Worm (Caenorhabditis elegans) whole organism, young adult: Measurements from ENCODE around the gene lys-7.

Experiments
- B0019.2 ChIP-seq: fragments of 200-800 bp; sonication (Bioruptor generic); conservative IDR thresholded peaks from 2 replicates; pipeline ENCODE4 v1.3.6; 2022; ENCODE audit warnings: missing genetic modification reagents, missing genetic modification characterization, missing compliant biosample characterization
- B0261.1 ChIP-seq: sonication (generic microtip); optimal IDR thresholded peaks from 2 replicates; lab custom pipeline; 2016; ENCODE audit warnings: mild to moderate bottlenecking, missing genetic modification characterization, moderate library complexity, missing compliant biosample characterization
- D2030.7 ChIP-seq: fragments of 200-800 bp; sonication (Bioruptor generic); IDR thresholded peaks from 2 replicates; pipeline ENCODE4 v1.3.6; 2022; ENCODE audit warnings: missing genetic modification reagents, missing genetic modification characterization, missing compliant biosample characterization
- F39B2.1 ChIP-seq: fragments of 200-800 bp; sonication (Bioruptor generic); IDR thresholded peaks from 2 replicates; pipeline ENCODE4 v1.3.6; 2022; ENCODE audit warnings: missing genetic modification reagents, missing genetic modification characterization, missing compliant biosample characterization
- F55B11.4 ChIP-seq: sonication (generic microtip); optimal IDR thresholded peaks from 2 replicates; lab custom pipeline; 2016; ENCODE audit warnings: missing compliant biosample characterization, missing genetic modification characterization, borderline replicate concordance; ENCODE audit not compliant: insufficient read depth
- F57C9.4 ChIP-seq: sonication (generic microtip); optimal IDR thresholded peaks from 2 replicates; lab custom pipeline; 2017; ENCODE audit warnings: mild to moderate bottlenecking, missing genetic modification characterization, missing compliant biosample characterization
- Y56A3A.18 ChIP-seq: fragments of 200-800 bp; sonication (Bioruptor generic); IDR thresholded peaks from 2 replicates; pipeline ENCODE4 v1.3.6; 2022; ENCODE audit warnings: missing genetic modification reagents, missing genetic modification characterization, missing compliant biosample characterization
- ama-1 ChIP-seq, 3 experiments: fragments of 150-350 bp in 1 of 3; sonication (generic microtip) in 2 of 3; optimal IDR thresholded peaks; 2 replicates each; lab custom pipeline; 2014 to 2018; ENCODE audit warnings: missing biosample characterization in 2 of 3, missing genetic modification characterization in 2 of 3, missing genetic modification reagents in 2 of 3
- atf-7 ChIP-seq: sonication (generic microtip); optimal IDR thresholded peaks from 2 replicates; lab custom pipeline; 2017; ENCODE audit warnings: mild to moderate bottlenecking, missing genetic modification characterization, missing compliant biosample characterization
- ceh-27 ChIP-seq: fragments of 200-800 bp; sonication (Bioruptor generic); optimal IDR thresholded peaks from 2 replicates; lab custom pipeline; 2018; ENCODE audit warnings: mild to moderate bottlenecking, missing genetic modification characterization, moderate library complexity, missing compliant biosample characterization
- ceh-91 ChIP-seq: fragments of 200-800 bp; sonication (Bioruptor generic); IDR thresholded peaks from 2 replicates; pipeline ENCODE4 v1.3.6; 2022; ENCODE audit warnings: missing genetic modification reagents, missing genetic modification characterization, missing compliant biosample characterization
- die-1 ChIP-seq: sonication (generic microtip); optimal IDR thresholded peaks from 2 replicates; lab custom pipeline; 2016; ENCODE audit warnings: missing genotype, mild to moderate bottlenecking, missing genetic modification characterization, missing compliant biosample characterization
- dox-1 ChIP-seq: fragments of 200-800 bp; sonication (Bioruptor generic); IDR thresholded peaks from 2 replicates; pipeline ENCODE4 v1.3.6; 2022; ENCODE audit warnings: missing genetic modification reagents, missing genetic modification characterization, missing compliant biosample characterization
- dpl-1 ChIP-seq: fragments of 150-350 bp; optimal IDR thresholded peaks from 2 replicates; lab custom pipeline; 2014; ENCODE audit warnings: missing biosample characterization, missing genetic modification reagents, missing genetic modification characterization
- gei-17 ChIP-seq: fragments of 200-800 bp; sonication (Bioruptor generic); optimal IDR thresholded peaks from 2 replicates; lab custom pipeline; 2018; ENCODE audit warnings: mild to moderate bottlenecking, missing genetic modification characterization, missing compliant biosample characterization
- hlh-26 ChIP-seq: fragments of 200-800 bp; sonication (Bioruptor generic); conservative IDR thresholded peaks from 2 replicates; pipeline ENCODE4 v1.3.6; 2022; ENCODE audit warnings: missing genetic modification reagents, missing genetic modification characterization, missing compliant biosample characterization
- hmg-1.2 ChIP-seq: fragments of 200-800 bp; sonication (Bioruptor generic); IDR thresholded peaks from 2 replicates; pipeline ENCODE4 v1.3.6; 2022; ENCODE audit warnings: missing genetic modification reagents, missing genetic modification characterization, missing compliant biosample characterization
- lag-1 ChIP-seq: fragments of 200-800 bp; sonication (Bioruptor generic); IDR thresholded peaks from 2 replicates; pipeline ENCODE4 v1.3.6; 2022; ENCODE audit warnings: missing genetic modification reagents, missing genetic modification characterization, missing compliant biosample characterization
- lin-26 ChIP-seq: fragments of 200-800 bp; sonication (Bioruptor generic); IDR thresholded peaks from 2 replicates; pipeline ENCODE4 v1.3.6; 2022; ENCODE audit warnings: missing genetic modification reagents, missing genetic modification characterization, missing compliant biosample characterization
- lin-54 ChIP-seq: fragments of 200-800 bp; sonication (Bioruptor generic); optimal IDR thresholded peaks from 2 replicates; lab custom pipeline; 2018; ENCODE audit warnings: mild to moderate bottlenecking, missing genetic modification characterization, missing compliant biosample characterization
- lir-1 ChIP-seq: fragments of 200-800 bp; sonication (Bioruptor generic); conservative IDR thresholded peaks from 2 replicates; pipeline ENCODE4 v1.3.6; 2022; ENCODE audit warnings: missing genetic modification reagents, missing genetic modification characterization, missing compliant biosample characterization
- lsl-1 ChIP-seq: fragments of 200-800 bp; sonication (Bioruptor generic); optimal IDR thresholded peaks from 2 replicates; lab custom pipeline; 2018; ENCODE audit warnings: mild to moderate bottlenecking, missing genetic modification characterization, moderate library complexity, missing compliant biosample characterization
- lsy-27 ChIP-seq: sonication (generic microtip); optimal IDR thresholded peaks from 2 replicates; lab custom pipeline; 2017; ENCODE audit warnings: missing genetic modification characterization, mild to moderate bottlenecking, missing compliant biosample characterization, antibody characterized with exemption, missing genotype, borderline replicate concordance; ENCODE audit not compliant: insufficient read depth
- madf-10 ChIP-seq: sonication (generic microtip); optimal IDR thresholded peaks from 2 replicates; lab custom pipeline; 2016; ENCODE audit warnings: mild to moderate bottlenecking, missing genetic modification characterization, missing compliant biosample characterization
- madf-8 ChIP-seq: fragments of 200-800 bp; sonication (Bioruptor generic); conservative IDR thresholded peaks from 2 replicates; pipeline ENCODE4 v1.3.6; 2022; ENCODE audit warnings: missing genetic modification reagents, missing genetic modification characterization, missing compliant biosample characterization
- mcd-1 ChIP-seq: fragments of 200-800 bp; sonication (Bioruptor generic); IDR thresholded peaks from 2 replicates; pipeline ENCODE4 v1.3.6; 2022; ENCODE audit warnings: missing genetic modification reagents, missing genetic modification characterization, missing compliant biosample characterization
- mxl-1 ChIP-seq: sonication (generic microtip); optimal IDR thresholded peaks from 2 replicates; lab custom pipeline; 2016; ENCODE audit warnings: missing genetic modification characterization, missing compliant biosample characterization
- nfya-2 ChIP-seq: fragments of 200-800 bp; sonication (Bioruptor generic); IDR thresholded peaks from 2 replicates; pipeline ENCODE4 v1.3.6; 2022; ENCODE audit warnings: missing genetic modification reagents, missing genetic modification characterization, missing compliant biosample characterization
- nfyb-1 ChIP-seq: fragments of 200-800 bp; sonication (Bioruptor generic); IDR thresholded peaks from 2 replicates; pipeline ENCODE4 v1.3.6; 2022; ENCODE audit warnings: missing genetic modification reagents, missing genetic modification characterization, missing compliant biosample characterization
- nhr-90 ChIP-seq: sonication (generic microtip); optimal IDR thresholded peaks from 2 replicates; lab custom pipeline; 2016; ENCODE audit warnings: missing genotype, mild to moderate bottlenecking, missing genetic modification characterization, missing compliant biosample characterization
- pbrm-1 ChIP-seq: fragments of 200-800 bp; sonication (Bioruptor generic); IDR thresholded peaks from 2 replicates; pipeline ENCODE4 v1.3.6; 2022; ENCODE audit warnings: missing genetic modification reagents, missing genetic modification characterization, missing compliant biosample characterization
- rec-8 ChIP-seq, 2 experiments: sonication (generic microtip); optimal IDR thresholded peaks; 2 replicates each; lab custom pipeline; 2016; ENCODE audit warnings: mild to moderate bottlenecking in 2 of 2, missing genetic modification characterization in 2 of 2, missing genetic modification reagents in 2 of 2, missing genotype in 2 of 2, missing biosample characterization in 1 of 2, missing compliant biosample characterization in 1 of 2, moderate library complexity in 1 of 2
- rpc-1 ChIP-seq, 2 experiments: fragments of 150-350 bp in 1 of 2; sonication (generic microtip) in 1 of 2; optimal IDR thresholded peaks; 2 replicates each; lab custom pipeline; 2014 to 2018; ENCODE audit warnings: missing biosample characterization in 1 of 2, missing genetic modification characterization in 1 of 2, missing genetic modification reagents in 1 of 2, missing genotype in 1 of 2
- snpc-3.4 ChIP-seq: sonication (generic microtip); optimal IDR thresholded peaks from 2 replicates; lab custom pipeline; 2017; ENCODE audit warnings: missing genetic modification characterization, mild to moderate bottlenecking, missing compliant biosample characterization, antibody characterized with exemption, moderate library complexity, missing genotype, missing genetic modification reagents
- snpc-4 ChIP-seq, 5 experiments: fragments of 150-350 bp in 1 of 5; sonication (generic microtip) in 4 of 5; optimal IDR thresholded peaks; 2 replicates each; lab custom pipeline; 2014 to 2018; ENCODE audit warnings: missing genetic modification characterization in 5 of 5, missing biosample characterization in 3 of 5, antibody characterized with exemption in 2 of 5, mild to moderate bottlenecking in 2 of 5, missing compliant biosample characterization in 2 of 5, missing genotype in 2 of 5, moderate library complexity in 2 of 5, missing genetic modification reagents in 1 of 5
- tbp1 ChIP-seq: fragments of 200-800 bp; sonication (Bioruptor generic); optimal IDR thresholded peaks from 2 replicates; lab custom pipeline; 2018; ENCODE audit warnings: mild to moderate bottlenecking, missing genetic modification characterization, missing compliant biosample characterization
- xnd-1 ChIP-seq: sonication (generic microtip); optimal IDR thresholded peaks from 2 replicates; lab custom pipeline; 2016; ENCODE audit warnings: missing genotype, missing genetic modification reagents, missing genetic modification characterization, missing compliant biosample characterization

The lys-7 gene

DNA sequence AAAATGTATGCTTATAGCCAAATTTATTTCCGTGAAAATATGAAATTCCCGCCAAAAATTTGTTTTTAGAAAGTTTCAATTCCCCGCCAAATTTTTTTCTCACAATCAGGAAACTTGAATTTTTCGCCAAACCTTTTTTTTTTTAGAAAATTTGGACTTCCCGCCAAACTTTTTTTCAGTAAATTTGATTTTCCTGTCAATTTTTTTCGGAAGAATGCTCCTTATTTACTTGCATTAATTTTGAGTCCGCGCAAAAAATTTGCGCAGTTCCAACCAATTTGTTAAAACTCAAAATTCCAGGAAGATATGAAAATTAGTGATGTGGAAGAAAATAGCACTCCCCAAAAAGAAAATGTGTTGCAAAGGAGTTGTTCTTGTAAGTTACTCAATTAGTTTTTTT is 22.5 kb downstream of the lys-7 start, which contains the start of gene slc-28.2:
TSS of gene slc-28.2 (plus strand) at position 301 of the 400 bp plus-strand sequence.
- TF ChIP-seq lin-26 (GFP tag; lab: Robert Waterston, UW): no peak
- TF ChIP-seq ceh-91 (GFP tag; lab: Robert Waterston, UW): no peak
- TF ChIP-seq mcd-1: no peak
- no peak for TF ChIP-seq dox-1 (GFP tag; lab: Robert Waterston, UW)
- no peak for TF ChIP-seq ceh-27 (GFP tag; lab: Kevin White, UChicago)
- TF ChIP-seq F39B2.1 (GFP tag; lab: Robert Waterston, UW): no peak
- no peak for TF ChIP-seq rec-8 (tag; optimal IDR thresholded peaks at IDR 0.05; lab: Kevin White, UChicago)
- no peak for TF ChIP-seq snpc-4 (GFP tag; optimal IDR thresholded peaks at IDR 0.05; lab: Kevin White, UChicago)
- TF ChIP-seq snpc-4 (tag; optimal IDR thresholded peaks at IDR 0.05; lab: Kevin White, UChicago): no peak
- TF ChIP-seq F57C9.4 (tag; lab: Kevin White, UChicago): no peak
- TF ChIP-seq hlh-26: no peak
- no peak for TF ChIP-seq dpl-1 (GFP tag; lab: Kevin White, UChicago)
- no peak for TF ChIP-seq lsy-27 (tag; lab: Kevin White, UChicago)
- TF ChIP-seq nfya-2: no peak
- TF ChIP-seq, all 124 proteins: peak for 0

DNA sequence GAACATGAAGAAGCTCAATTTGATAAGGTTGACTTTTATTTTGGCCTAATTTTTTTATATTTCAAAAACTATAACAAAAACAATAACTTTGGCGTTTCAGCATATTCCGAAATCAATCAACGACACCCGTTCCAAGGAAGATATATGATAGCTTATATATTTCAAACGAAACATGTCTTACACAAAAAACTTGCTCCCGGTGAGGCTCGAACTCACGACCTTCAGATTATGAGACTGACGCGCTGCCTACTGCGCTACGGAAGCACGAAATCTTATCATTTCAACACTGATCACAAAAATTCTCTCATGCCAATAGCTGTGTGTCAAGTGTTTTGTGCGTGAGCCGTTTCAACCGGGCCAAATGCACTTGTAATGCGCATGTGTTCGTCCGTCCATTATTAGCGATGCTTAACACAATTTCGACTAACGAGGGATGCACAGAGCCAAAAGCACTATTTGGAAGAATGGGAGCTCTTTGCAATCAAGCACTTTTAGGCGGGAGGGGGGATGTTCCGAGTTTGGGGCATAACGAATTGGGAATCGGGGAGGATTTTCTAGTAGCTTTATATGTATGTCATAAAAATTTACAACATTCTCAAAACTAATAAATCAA is 27.2 kb downstream of the lys-7 start:
- TF ChIP-seq B0019.2 (no peak), madf-8 (no peak), die-1 (tag; lab: Kevin White, UChicago) (peak; percentile 43), rpc-1 (optimal IDR thresholded peaks at IDR 0.05; lab: Kevin White, UChicago) (peak; percentile 77), rpc-1 (tag; optimal IDR thresholded peaks at IDR 0.05; lab: Kevin White, UChicago) (peak; percentile 82), Y56A3A.18 (GFP tag; lab: Robert Waterston, UW) (0 out of 2 replicates have a peak, but pooled peaks have one; percentile 21), ama-1 (optimal IDR thresholded peaks at IDR 0.05; lab: Kevin White, UChicago) (no peak), ama-1 (GFP tag; optimal IDR thresholded peaks at IDR 0.05; lab: Kevin White, UChicago) (peak in 1 of 2 experiments; percentile 40), pbrm-1 (GFP tag; lab: Robert Waterston, UW) (no peak), xnd-1 (no peak), F55B11.4 (no peak), atf-7 (tag; lab: Kevin White, UChicago) (no peak), madf-10 (tag; lab: Kevin White, UChicago) (peak; percentile 31), lin-26 (GFP tag; lab: Robert Waterston, UW) (peak; percentile 82), lsl-1 (GFP tag; lab: Kevin White, UChicago) (no peak), nhr-90 (peak; percentile 53), hmg-1.2 (GFP tag; lab: Robert Waterston, UW) (peak; percentile 10; the same call in 1 of the 2 replicates), lir-1 (GFP tag; lab: Robert Waterston, UW) (no peak), snpc-3.4 (tag; lab: Kevin White, UChicago) (peak; percentile 37), mxl-1 (tag; lab: Kevin White, UChicago) (peak; percentile 44), lag-1 (GFP tag; lab: Robert Waterston, UW) (no peak), tbp1 (GFP tag; lab: Kevin White, UChicago) (peak; percentile 84), rec-8 (tag; optimal IDR thresholded peaks at IDR 0.05; lab: Kevin White, UChicago) (peak; percentile 44 to 65), B0261.1 (peak; percentile 64), snpc-4 (GFP tag; optimal IDR thresholded peaks at IDR 0.05; lab: Kevin White, UChicago) (no peak), snpc-4 (tag; optimal IDR thresholded peaks at IDR 0.05; lab: Kevin White, UChicago) (peak in 1 of 4 experiments; percentile 7), lin-54 (GFP tag; lab: Kevin White, UChicago) (peak; percentile 9), gei-17 (GFP tag; lab: Kevin White, UChicago) (no peak), D2030.7 (peak; percentile 10; the same call in 1 of the 2 replicates), nfyb-1 (GFP tag; lab: Robert Waterston, UW) (0 out of 2 replicates have a peak, but pooled peaks have one; percentile 56)
